Worm (Caenorhabditis elegans) whole organism, early embryonic: ENCODE results near the gene F55E10.1.

Experiments
- ama-1 ChIP-seq: fragments of 150-350 bp; optimal IDR thresholded peaks from 2 replicates; lab custom pipeline; 2014
- ceh-13 ChIP-seq: fragments of 200-800 bp; sonication (Bioruptor generic); optimal IDR thresholded peaks from 2 replicates; lab custom pipeline; 2018; ENCODE audit warnings: mild to moderate bottlenecking, missing genetic modification characterization, missing compliant biosample characterization
- ceh-36 ChIP-seq: sonication (generic microtip); optimal IDR thresholded peaks from 2 replicates; lab custom pipeline; 2016; ENCODE audit warnings: missing genetic modification characterization, inconsistent platforms, missing compliant biosample characterization
- ets-7 ChIP-seq: sonication (generic microtip); optimal IDR thresholded peaks from 2 replicates; lab custom pipeline; 2016; ENCODE audit warnings: missing genotype, missing genetic modification characterization, missing compliant biosample characterization
- hmg-4 ChIP-seq: fragments of 200-800 bp; sonication (Bioruptor generic); optimal IDR thresholded peaks from 2 replicates; lab custom pipeline; 2018; ENCODE audit warnings: mild to moderate bottlenecking, missing genetic modification characterization, missing compliant biosample characterization
- hnd-1 ChIP-seq: sonication (generic microtip); optimal IDR thresholded peaks from 2 replicates; lab custom pipeline; 2016; ENCODE audit warnings: missing genetic modification characterization, missing compliant biosample characterization
- pes-1 ChIP-seq: fragments of 200-800 bp; sonication (Bioruptor generic); IDR thresholded peaks from 2 replicates; pipeline ENCODE4 v1.3.6; 2022; ENCODE audit warnings: missing genetic modification reagents, missing genetic modification characterization, missing compliant biosample characterization
- scrt-1 ChIP-seq: fragments of 200-800 bp; sonication (Bioruptor generic); IDR thresholded peaks from 2 replicates; pipeline ENCODE4 v1.3.6; 2022; ENCODE audit warnings: missing genetic modification characterization, missing compliant biosample characterization
- tbx-11 ChIP-seq: fragments of 200-800 bp; sonication (Bioruptor generic); IDR thresholded peaks from 2 replicates; pipeline ENCODE4 v1.3.6; 2022; ENCODE audit warnings: missing genetic modification characterization, missing compliant biosample characterization

DNA sequence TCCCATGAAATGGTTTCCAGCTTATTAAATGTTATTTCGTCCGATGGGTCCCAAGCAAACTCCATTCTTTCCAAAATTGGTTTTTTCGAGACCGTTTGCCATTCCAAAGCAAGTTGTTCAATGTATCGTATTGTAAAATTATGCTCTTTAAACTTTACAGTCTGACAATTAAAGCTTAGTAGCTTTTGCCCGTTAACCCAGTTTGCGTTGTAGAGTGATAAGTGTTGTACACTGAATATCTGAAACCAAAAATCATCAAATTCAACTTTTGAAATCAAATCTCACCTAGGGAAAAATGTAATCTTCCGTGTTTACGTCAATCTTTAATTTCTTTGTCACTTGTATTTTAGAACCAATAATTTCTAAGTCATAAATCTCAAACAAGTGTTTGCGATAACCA is 44.4 kb upstream of the F55E10.1 start:
- no peak for TF ChIP-seq tbx-11 (GFP tag; lab: Robert Waterston, UW)
- no peak for TF ChIP-seq ceh-36 (tag; lab: Kevin White, UChicago)
- no peak for TF ChIP-seq hmg-4 (GFP tag; lab: Kevin White, UChicago)
- TF ChIP-seq scrt-1 (GFP tag; lab: Robert Waterston, UW) = no peak
- TF ChIP-seq ets-7 (tag; lab: Kevin White, UChicago) = no peak
- TF ChIP-seq ceh-13 (GFP tag; lab: Kevin White, UChicago) = no peak
- no peak for TF ChIP-seq ama-1
- no peak for TF ChIP-seq pes-1 (GFP tag; lab: Robert Waterston, UW)
- no peak for TF ChIP-seq hnd-1 (tag; lab: Kevin White, UChicago)
